Fruit fly (Drosophila melanogaster) whole organism, embryonic: ENCODE data around the gene PDCD-5.

Source experiments
- CG10366 ChIP-seq: fragments of 200-800 bp; sonication (Bioruptor generic); IDR thresholded peaks from 2 replicates; pipeline ENCODE4 v1.3.6; 2022; ENCODE audit warnings: missing biosample characterization, missing genetic modification characterization
- CG11085 ChIP-seq: fragments of 200-800 bp; sonication (Bioruptor generic); IDR thresholded peaks from 2 replicates; pipeline ENCODE4 v1.3.6; 2022; ENCODE audit warnings: missing biosample characterization, missing genetic modification characterization
- CG11093 ChIP-seq: fragments of 200-800 bp; sonication (Bioruptor generic); IDR thresholded peaks from 3 replicates; pipeline ENCODE4 v1.3.6; 2022; ENCODE audit warnings: missing biosample characterization, missing genetic modification characterization
- CG11695 ChIP-seq: fragments of 200-800 bp; sonication (Bioruptor generic); IDR thresholded peaks from 3 replicates; pipeline ENCODE4 v1.3.6; 2022; ENCODE audit warnings: missing biosample characterization, missing genetic modification characterization
- CG12236 ChIP-seq: fragments of 200-800 bp; sonication (Bioruptor generic); optimal IDR thresholded peaks from 2 replicates; lab custom pipeline; 2016; ENCODE audit warnings: missing biosample characterization, missing genetic modification characterization
- CG1233 ChIP-seq: fragments of 200-800 bp; sonication (Bioruptor generic); optimal IDR thresholded peaks from 4 replicates; lab custom pipeline; 2018; ENCODE audit warnings: missing biosample characterization, mild to moderate bottlenecking, missing genetic modification characterization
- CG13287 ChIP-seq: fragments of 200-800 bp; sonication (Bioruptor generic); IDR thresholded peaks from 2 replicates; pipeline ENCODE4 v1.3.6; 2022; ENCODE audit warnings: missing biosample characterization, missing genetic modification characterization; ENCODE audit not compliant: partially characterized antibody
- CG14965 ChIP-seq: fragments of 200-800 bp; sonication (Bioruptor generic); optimal IDR thresholded peaks from 2 replicates; lab custom pipeline; 2016; ENCODE audit warnings: missing biosample characterization, missing genetic modification characterization, borderline replicate concordance
- CG17385 ChIP-seq: fragments of 200-800 bp; sonication (Bioruptor generic); optimal IDR thresholded peaks from 3 replicates; lab custom pipeline; 2018; ENCODE audit warnings: missing biosample characterization, mild to moderate bottlenecking, missing genetic modification characterization
- CG17829 ChIP-seq: fragments of 200-800 bp; optimal IDR thresholded peaks from 2 replicates; lab custom pipeline; 2019; ENCODE audit warnings: missing biosample characterization, mild to moderate bottlenecking, missing genetic modification characterization, moderate library complexity
- CG18011 ChIP-seq: fragments of 200-800 bp; sonication (Bioruptor generic); optimal IDR thresholded peaks from 2 replicates; lab custom pipeline; 2017; ENCODE audit warnings: missing biosample characterization, missing genetic modification characterization, mild to moderate bottlenecking, moderate library complexity, missing genotype
- CG31441 ChIP-seq: fragments of 200-800 bp; sonication (Bioruptor generic); IDR thresholded peaks from 2 replicates; pipeline ENCODE4 v1.3.6; 2022; ENCODE audit warnings: missing biosample characterization, missing genetic modification characterization
- CG4424 ChIP-seq: fragments of 200-800 bp; sonication (Bioruptor generic); optimal IDR thresholded peaks from 3 replicates; lab custom pipeline; 2016; ENCODE audit warnings: missing biosample characterization, missing genetic modification characterization
- CG6272 ChIP-seq: fragments of 200-800 bp; sonication (Bioruptor generic); IDR thresholded peaks from 2 replicates; pipeline ENCODE4 v1.3.6; 2022; ENCODE audit warnings: missing biosample characterization, missing genetic modification characterization
- CG6683 ChIP-seq: fragments of 200-800 bp; sonication (Bioruptor generic); optimal IDR thresholded peaks from 2 replicates; lab custom pipeline; 2017; ENCODE audit warnings: missing biosample characterization, mild to moderate bottlenecking, missing genetic modification characterization, missing genetic modification reagents
- CG7786 ChIP-seq: fragments of 200-800 bp; sonication (Bioruptor generic); optimal IDR thresholded peaks from 2 replicates; lab custom pipeline; 2016; ENCODE audit warnings: missing biosample characterization, missing genetic modification characterization
- CG7928 ChIP-seq: fragments of 200-800 bp; sonication (Bioruptor generic); optimal IDR thresholded peaks from 2 replicates; lab custom pipeline; 2017; ENCODE audit warnings: missing biosample characterization, mild to moderate bottlenecking, missing genetic modification characterization
- CG8478 ChIP-seq: fragments of >200 bp; optimal IDR thresholded peaks from 2 replicates; lab custom pipeline; 2018
- CG9215 ChIP-seq: fragments of 200-800 bp; sonication (Bioruptor generic); IDR thresholded peaks from 2 replicates; pipeline ENCODE4 v1.3.6; 2022; ENCODE audit warnings: missing biosample characterization, missing genetic modification characterization
- CG9727 ChIP-seq: fragments of 200-800 bp; sonication (Bioruptor generic); optimal IDR thresholded peaks from 3 replicates; lab custom pipeline; 2017; ENCODE audit warnings: missing biosample characterization, mild to moderate bottlenecking, missing genetic modification characterization
- CoRest ChIP-seq: fragments of 200-800 bp; sonication (Bioruptor generic); optimal IDR thresholded peaks from 3 replicates; lab custom pipeline; 2018; ENCODE audit warnings: missing biosample characterization, mild to moderate bottlenecking, missing genetic modification characterization, moderate library complexity
- Ets65A ChIP-seq: fragments of 200-800 bp; sonication (Bioruptor generic); peaks from one replicate; lab custom pipeline; 2016; ENCODE audit warnings: missing biosample characterization, missing genetic modification characterization
- Fer2 ChIP-seq: fragments of 200-800 bp; sonication (Bioruptor generic); optimal IDR thresholded peaks from 2 replicates; lab custom pipeline; 2018; ENCODE audit warnings: missing biosample characterization, mild to moderate bottlenecking, missing genetic modification characterization, moderate library complexity
- HmgD ChIP-seq: fragments of 200-800 bp; sonication (Bioruptor generic); optimal IDR thresholded peaks from 3 replicates; lab custom pipeline; 2016; ENCODE audit warnings: missing biosample characterization, missing genetic modification characterization
- Hmr ChIP-seq: fragments of 200-800 bp; sonication (Bioruptor generic); optimal IDR thresholded peaks from 3 replicates; lab custom pipeline; 2017; ENCODE audit warnings: mild to moderate bottlenecking, missing biosample characterization, missing genetic modification reagents, missing genetic modification characterization
- Hsf ChIP-seq: fragments of 200-800 bp; sonication (Bioruptor generic); optimal IDR thresholded peaks from 3 replicates; lab custom pipeline; 2016; ENCODE audit warnings: missing biosample characterization, missing genetic modification characterization
- Jarid2 ChIP-seq: fragments of 200-800 bp; sonication (Bioruptor generic); optimal IDR thresholded peaks from 3 replicates; lab custom pipeline; 2017; ENCODE audit warnings: mild to moderate bottlenecking, missing biosample characterization, missing genetic modification reagents, missing genetic modification characterization
- Meics ChIP-seq: fragments of 200-800 bp; sonication (Bioruptor generic); optimal IDR thresholded peaks from 2 replicates; lab custom pipeline; 2017; ENCODE audit warnings: missing biosample characterization, mild to moderate bottlenecking, missing genetic modification characterization
- Opbp ChIP-seq: fragments of 200-800 bp; sonication (Bioruptor generic); IDR thresholded peaks from 3 replicates; pipeline ENCODE4 v1.3.6; 2022; ENCODE audit warnings: missing biosample characterization, missing genetic modification characterization; ENCODE audit not compliant: partially characterized antibody
- Usf ChIP-seq: fragments of 200-800 bp; sonication (Bioruptor generic); optimal IDR thresholded peaks from 2 replicates; lab custom pipeline; 2017; ENCODE audit warnings: missing genotype, missing biosample characterization, missing genetic modification characterization
- ac ChIP-seq: fragments of 200-800 bp; sonication (Bioruptor generic); optimal IDR thresholded peaks from 3 replicates; lab custom pipeline; 2017; ENCODE audit warnings: missing biosample characterization, mild to moderate bottlenecking, missing genetic modification characterization
- ase ChIP-seq: fragments of 200-800 bp; sonication (Bioruptor generic); IDR thresholded peaks from 3 replicates; pipeline ENCODE4 v1.3.6; 2022; ENCODE audit warnings: missing biosample characterization, missing genetic modification characterization
- chinmo ChIP-seq: fragments of 200-800 bp; sonication (Bioruptor generic); IDR thresholded peaks from 4 replicates; pipeline ENCODE4 v1.3.6; 2022; ENCODE audit warnings: missing biosample characterization, missing genetic modification characterization; ENCODE audit not compliant: partially characterized antibody
- danr ChIP-seq: fragments of 200-800 bp; sonication (Bioruptor generic); IDR thresholded peaks from 2 replicates; pipeline ENCODE4 v1.3.6; 2022; ENCODE audit warnings: missing biosample characterization, missing genetic modification characterization
- dm ChIP-seq: fragments of 200-800 bp; sonication (Bioruptor generic); optimal IDR thresholded peaks from 3 replicates; lab custom pipeline; 2016; ENCODE audit warnings: missing biosample characterization, missing genetic modification characterization
- dmrt99B ChIP-seq: fragments of 200-800 bp; sonication (Bioruptor generic); optimal IDR thresholded peaks from 2 replicates; lab custom pipeline; 2018; ENCODE audit warnings: missing biosample characterization, mild to moderate bottlenecking, missing genetic modification characterization, moderate library complexity
- exex ChIP-seq: fragments of 200-800 bp; sonication (Bioruptor generic); optimal IDR thresholded peaks from 4 replicates; lab custom pipeline; 2018; ENCODE audit warnings: missing biosample characterization, mild to moderate bottlenecking, missing genetic modification characterization, moderate library complexity
- eyg ChIP-seq: fragments of 200-800 bp; sonication (Bioruptor generic); optimal IDR thresholded peaks from 3 replicates; lab custom pipeline; 2016; ENCODE audit warnings: missing biosample characterization, missing genetic modification characterization
- hkb ChIP-seq, 2 experiments: fragments of 200-800 bp in 1 of 2; fragments of >200 bp in 1 of 2; sonication (Bioruptor generic) in 1 of 2; IDR thresholded peaks in 1 of 2; optimal IDR thresholded peaks in 1 of 2; 2 replicates each; pipeline versions ENCODE4 v1.3.6 to Lab custom; 2017 to 2022; ENCODE audit warnings: missing biosample characterization in 1 of 2, missing genetic modification characterization in 1 of 2
- lbe ChIP-seq: fragments of 200-800 bp; sonication (Bioruptor generic); optimal IDR thresholded peaks from 2 replicates; lab custom pipeline; 2016; ENCODE audit warnings: missing biosample characterization, mild to moderate bottlenecking, missing genetic modification characterization
- lilli ChIP-seq: fragments of 200-800 bp; sonication (Bioruptor generic); optimal IDR thresholded peaks from 3 replicates; lab custom pipeline; 2016; ENCODE audit warnings: missing biosample characterization, missing genetic modification characterization
- mam ChIP-seq: fragments of 200-800 bp; sonication (Bioruptor generic); optimal IDR thresholded peaks from 3 replicates; lab custom pipeline; 2016; ENCODE audit warnings: missing biosample characterization, missing genetic modification characterization
- nom ChIP-seq: fragments of 200-800 bp; sonication (Bioruptor generic); optimal IDR thresholded peaks from 2 replicates; lab custom pipeline; 2017; ENCODE audit warnings: missing biosample characterization, missing genetic modification characterization, mild to moderate bottlenecking, moderate library complexity, missing genetic modification reagents
- oc ChIP-seq: fragments of 200-800 bp; sonication (Bioruptor generic); optimal IDR thresholded peaks from 2 replicates; lab custom pipeline; 2018; ENCODE audit warnings: missing biosample characterization, mild to moderate bottlenecking, missing genetic modification characterization, moderate library complexity
- rib ChIP-seq: fragments of 200-800 bp; sonication (Bioruptor generic); IDR thresholded peaks from 2 replicates; pipeline ENCODE4 v1.3.6; 2022; ENCODE audit warnings: missing biosample characterization, missing genetic modification characterization
- slou ChIP-seq: fragments of 200-800 bp; sonication (Bioruptor generic); optimal IDR thresholded peaks from 3 replicates; lab custom pipeline; 2016; ENCODE audit warnings: missing biosample characterization, missing genetic modification characterization
- twi ChIP-seq: fragments of 200-800 bp; optimal IDR thresholded peaks from 2 replicates; lab custom pipeline; 2019; ENCODE audit warnings: missing biosample characterization, mild to moderate bottlenecking, missing genetic modification characterization, moderate library complexity
- tx ChIP-seq: fragments of 200-800 bp; sonication (Bioruptor generic); optimal IDR thresholded peaks from 2 replicates; lab custom pipeline; 2016; ENCODE audit warnings: missing biosample characterization, missing genetic modification characterization
- vnd ChIP-seq: fragments of 200-800 bp; sonication (Bioruptor generic); IDR thresholded peaks from 3 replicates; pipeline ENCODE4 v1.3.6; 2022; ENCODE audit warnings: missing biosample characterization, missing genetic modification characterization; ENCODE audit not compliant: partially characterized antibody
- vvl ChIP-seq: fragments of 200-800 bp; sonication (Bioruptor generic); IDR thresholded peaks from 2 replicates; pipeline ENCODE4 v1.3.6; 2022; ENCODE audit warnings: missing biosample characterization, missing genetic modification characterization

PDCD-5 gene

DNA sequence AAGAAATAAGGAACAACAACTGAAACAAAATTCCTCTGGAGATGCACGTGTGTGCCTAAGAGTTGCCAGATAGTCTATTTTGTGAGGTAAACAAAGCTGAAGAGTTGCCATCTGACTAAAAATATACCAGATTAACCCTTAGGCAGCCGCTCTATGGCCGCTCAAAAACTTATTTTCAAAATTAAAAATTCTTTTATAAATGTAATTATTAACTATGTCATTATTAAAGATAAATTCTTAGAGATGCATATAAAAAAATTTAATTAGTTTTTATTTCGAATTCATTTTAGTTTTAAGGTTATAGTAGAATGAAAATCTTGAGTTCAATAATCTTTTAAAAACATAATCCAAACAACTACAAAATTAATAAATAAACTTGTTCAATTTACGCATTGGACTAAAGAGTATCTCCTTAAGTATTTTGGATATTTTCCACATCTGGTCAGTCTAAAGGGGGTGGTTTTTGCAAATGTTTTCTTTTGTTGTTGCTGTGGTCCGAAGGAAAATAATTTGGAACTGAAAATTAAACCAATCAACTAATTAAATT, 3.1 kb downstream of the PDCD-5 start, which contains the start of gene Tmx3 (continued):
- peak; percentile 85 for TF ChIP-seq CG1233 (GFP tag; lab: Kevin White, UChicago)
- peak; percentile 95 for TF ChIP-seq Ets65A (GFP tag; lab: Kevin White, UChicago)
- TF ChIP-seq vvl (GFP tag; lab: Robert Waterston, UW): peak; percentile 95
- TF ChIP-seq Fer2 (tag; lab: Kevin White, UChicago): peak; percentile 80
- TF ChIP-seq CG11695 (GFP tag; lab: Robert Waterston, UW): peak; percentile 88
- peak; percentile 30 for TF ChIP-seq CG6683 (GFP tag; lab: Kevin White, UChicago)
- TF ChIP-seq oc (tag; lab: Kevin White, UChicago): peak; percentile 78
- peak; percentile 81 for TF ChIP-seq Usf (GFP tag; lab: Kevin White, UChicago)
- no peak for TF ChIP-seq CG8478 (lab: Kevin White, UChicago)
- TF ChIP-seq Meics: peak; percentile 88
- peak; percentile 57 for TF ChIP-seq CG18011
- TF ChIP-seq CG7928 (GFP tag; lab: Kevin White, UChicago): peak; percentile 33
- TF ChIP-seq ase (GFP tag; lab: Robert Waterston, UW): peak; percentile 86
- TF ChIP-seq nom: peak; percentile 51
- no peak for TF ChIP-seq eyg (GFP tag; lab: Kevin White, UChicago)
- no peak for TF ChIP-seq chinmo (GFP tag; lab: Robert Waterston, UW)
- peak; percentile 90 for TF ChIP-seq CG17829 (tag; lab: Kevin White, UChicago)
- peak; percentile 92 for TF ChIP-seq CG6272 (GFP tag; lab: Robert Waterston, UW)
- peak; percentile 82 for TF ChIP-seq CG9727 (GFP tag; lab: Kevin White, UChicago)
- TF ChIP-seq Hmr: peak; percentile 87
- peak; percentile 82 for TF ChIP-seq lilli
- peak; percentile 82 for TF ChIP-seq CG17385 (GFP tag; lab: Kevin White, UChicago)
- TF ChIP-seq CG11085 (GFP tag; lab: Robert Waterston, UW): peak; percentile 92
- TF ChIP-seq CG9215 (GFP tag; lab: Robert Waterston, UW): peak; percentile 84
- peak; percentile 70 for TF ChIP-seq Hsf (GFP tag; lab: Kevin White, UChicago)
- no peak for TF ChIP-seq HmgD
- no peak for TF ChIP-seq twi (tag; lab: Kevin White, UChicago)
- TF ChIP-seq vnd (GFP tag; lab: Robert Waterston, UW): no peak
- TF ChIP-seq danr: peak; percentile 77
- peak; percentile 67 for TF ChIP-seq slou
- TF ChIP-seq dmrt99B (tag; lab: Kevin White, UChicago): no peak
- TF ChIP-seq CG11093 (GFP tag; lab: Robert Waterston, UW): peak; percentile 85
- TF ChIP-seq exex (tag; lab: Kevin White, UChicago): no peak
- TF ChIP-seq tx (GFP tag; lab: Kevin White, UChicago): peak; percentile 22
- TF ChIP-seq Jarid2 (GFP tag; lab: Kevin White, UChicago): no peak
- peak; percentile 93 for TF ChIP-seq CG31441 (GFP tag; lab: Robert Waterston, UW)
- peak; percentile 87 for TF ChIP-seq CG4424 (GFP tag; lab: Kevin White, UChicago)
- peak; percentile 17; the same call in 1 of the 2 replicates for TF ChIP-seq CG13287
- TF ChIP-seq CG12236 (GFP tag; lab: Kevin White, UChicago): no peak
- peak; percentile 92 for TF ChIP-seq rib
- no peak for TF ChIP-seq Opbp (GFP tag; lab: Robert Waterston, UW)
- TF ChIP-seq mam (GFP tag; lab: Kevin White, UChicago): peak; percentile 81
- TF ChIP-seq dm (GFP tag; lab: Kevin White, UChicago): peak; percentile 93
- TF ChIP-seq ac: no peak
- peak; percentile 95 for TF ChIP-seq CoRest (tag; lab: Kevin White, UChicago)
- no peak for TF ChIP-seq hkb (optimal IDR thresholded peaks at IDR 0.05; lab: Kevin White, UChicago)
- TF ChIP-seq hkb (GFP tag; IDR thresholded peaks at IDR 0.05; lab: Robert Waterston, UW): peak; percentile 84
- peak; percentile 64 for TF ChIP-seq lbe (GFP tag; lab: Kevin White, UChicago)
- TF ChIP-seq CG10366: peak; percentile 91
- peak; percentile 38 for TF ChIP-seq CG7786 (GFP tag; lab: Kevin White, UChicago)
- TF ChIP-seq CG14965 (GFP tag; lab: Kevin White, UChicago): no peak
